Worm (Caenorhabditis elegans) whole organism, mixed stage, embryonic: ENCODE results near the gene rnp-9.

Experiments
- ceh-39 ChIP-seq: fragments of 150-350 bp; optimal IDR thresholded peaks from 2 replicates; lab custom pipeline; 2014; ENCODE audit warnings: missing biosample characterization, missing genetic modification characterization
- nhr-12 ChIP-seq: fragments of 150-350 bp; optimal IDR thresholded peaks from 2 replicates; lab custom pipeline; 2014; ENCODE audit warnings: missing biosample characterization, missing genetic modification characterization
- nhr-76 ChIP-seq: sonication (generic microtip); optimal IDR thresholded peaks from 2 replicates; lab custom pipeline; 2017; ENCODE audit warnings: missing biosample characterization, missing genetic modification characterization

DNA sequence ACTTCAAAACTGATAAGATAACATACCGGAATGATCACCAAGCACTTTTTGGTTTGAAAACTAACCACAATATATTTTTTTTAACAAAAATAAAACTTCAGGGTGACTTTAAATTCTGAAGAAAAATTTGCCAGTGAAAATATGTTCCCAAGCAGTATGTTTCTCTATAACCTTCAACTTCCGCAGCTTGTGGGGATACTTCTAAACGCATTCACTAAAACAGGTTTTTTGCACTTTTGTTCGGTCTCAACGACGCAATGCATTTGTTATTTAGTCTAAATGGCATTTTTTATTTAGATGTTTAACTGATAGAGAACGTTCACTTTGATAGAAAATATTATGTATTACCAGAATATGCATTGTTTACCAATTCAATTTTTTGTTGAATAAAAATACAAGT is 22.1 kb downstream of the rnp-9 start:
- TF ChIP-seq nhr-12 (no peak), ceh-39 (tag; lab: Kevin White, UChicago) (no peak), nhr-76 (tag; lab: Kevin White, UChicago) (no peak)
